Worm (Caenorhabditis elegans) whole organism, midembryonic: ENCODE measurements around the gene clc-4.

Experiments used
- T22C8.4 ChIP-seq: fragments of 200-800 bp; sonication (Bioruptor generic); IDR thresholded peaks from 2 replicates; pipeline ENCODE4 v1.3.6; 2022; ENCODE audit warnings: missing genetic modification characterization, missing compliant biosample characterization
- cog-1 ChIP-seq: sonication (generic microtip); optimal IDR thresholded peaks from 2 replicates; lab custom pipeline; 2016; ENCODE audit warnings: missing genetic modification characterization, missing compliant biosample characterization

DNA sequence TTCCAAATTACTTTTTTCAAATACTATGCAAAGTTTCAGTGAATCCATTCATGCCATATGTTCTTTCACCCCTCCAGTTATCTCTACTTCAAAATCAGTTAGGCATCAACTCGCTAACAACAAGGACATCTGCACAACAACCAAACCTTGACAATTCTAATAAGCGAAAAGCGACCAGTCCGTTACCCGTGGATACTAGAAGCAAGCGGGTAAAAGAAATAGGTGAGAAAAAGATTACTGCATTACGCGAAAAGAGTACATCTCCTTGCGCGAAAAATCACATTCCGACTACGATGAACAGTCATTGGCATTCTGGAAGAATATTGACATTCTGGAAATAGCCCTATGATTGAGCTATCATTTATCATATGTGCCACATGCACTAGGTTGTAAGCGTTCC, 27.5 kb downstream of the clc-4 start:
- TF ChIP-seq T22C8.4 (GFP tag; lab: Robert Waterston, UW) (no peak), cog-1 (no peak)
